Fruit fly (Drosophila melanogaster): ENCODE data around the gene Pcyt2.

The Pcyt2 gene

dm6 chr3L:1591692-1592371, 38.5 kb downstream of the Pcyt2 start (continued):
- TF ChIP-seq CG2116 (GFP tag; optimal IDR thresholded peaks at IDR 0.05), result peak; percentile 32
- TF ChIP-seq B-H1 (GFP tag; IDR thresholded peaks at IDR 0.05), result no peak; the same call in 2 of the 3 replicates
- no peak for TF ChIP-seq sr (GFP tag; IDR thresholded peaks at IDR 0.05)
- TF ChIP-seq BEAF-32 (GFP tag; optimal IDR thresholded peaks at IDR 0.05), result no peak
- peak; percentile 80 for TF ChIP-seq CG12659 (GFP tag; optimal IDR thresholded peaks at IDR 0.05)
- no peak for TF ChIP-seq Lim3 (GFP tag; IDR thresholded peaks at IDR 0.05)
- TF ChIP-seq CG16815 (GFP tag; optimal IDR thresholded peaks at IDR 0.05), result no peak
- TF ChIP-seq repo (GFP tag; optimal IDR thresholded peaks at IDR 0.05), result peak; percentile 69
- TF ChIP-seq sens (GFP tag), result peak; percentile 86
- TF ChIP-seq amos (GFP tag; IDR thresholded peaks at IDR 0.05; ENCODE audit: partially characterized antibody), result no peak

dm6 chr3L:1592822-1593452, 39.6 kb downstream of the Pcyt2 start:
- TF ChIP-seq bsh (GFP tag; optimal IDR thresholded peaks at IDR 0.05) (peak in 1 of 2 experiments; percentile 14), CG42726 (GFP tag; IDR thresholded peaks at IDR 0.05; ENCODE audit: partially characterized antibody) (no peak), CG18619 (GFP tag; optimal IDR thresholded peaks at IDR 0.05) (no peak), inv (GFP tag; IDR thresholded peaks at IDR 0.05; ENCODE audit: partially characterized antibody) (no peak), insv (GFP tag; optimal IDR thresholded peaks at IDR 0.05) (peak in 1 of 2 experiments; percentile 92), pfk (GFP tag; optimal IDR thresholded peaks at IDR 0.05) (no peak), Atf6 (GFP tag; IDR thresholded peaks at IDR 0.05) (no peak), CG33557 (GFP tag; optimal IDR thresholded peaks at IDR 0.05) (peak; percentile 7), pnt (GFP tag; optimal IDR thresholded peaks at IDR 0.05) (no peak), CG10959 (GFP tag; IDR thresholded peaks at IDR 0.05) (no peak), stwl (tag; optimal IDR thresholded peaks at IDR 0.05) (peak; percentile 27), emc (GFP tag; optimal IDR thresholded peaks at IDR 0.05) (no peak), Stat92E (GFP tag; optimal IDR thresholded peaks at IDR 0.05) (no peak), sug (tag; optimal IDR thresholded peaks at IDR 0.05) (no peak), jing (GFP tag; optimal IDR thresholded peaks at IDR 0.05) (no peak), CG7963 (GFP tag; IDR thresholded peaks at IDR 0.05; ENCODE audit: partially characterized antibody) (0 out of 3 replicates have a peak, but pooled peaks have one; percentile 8), Kr (GFP tag; optimal IDR thresholded peaks at IDR 0.05) (no peak), HLH4C (GFP tag; IDR thresholded peaks at IDR 0.05; ENCODE audit: partially characterized antibody) (no peak), nom (GFP tag; optimal IDR thresholded peaks at IDR 0.05) (peak; percentile 69), kni (GFP tag; optimal IDR thresholded peaks at IDR 0.05) (peak; percentile 19), Dfd (GFP tag; optimal IDR thresholded peaks at IDR 0.05) (peak in 1 of 2 experiments; percentile 85), Atf3 (GFP tag; optimal IDR thresholded peaks at IDR 0.05) (no peak), Hr39 (optimal IDR thresholded peaks at IDR 0.05) (no peak), Gsc (GFP tag; IDR thresholded peaks at IDR 0.05) (no peak), z (GFP tag; IDR thresholded peaks at IDR 0.05) (peak; percentile 94), sr (GFP tag; IDR thresholded peaks at IDR 0.05) (no peak), CG12769 (tag; optimal IDR thresholded peaks at IDR 0.05) (no peak), CG31224 (GFP tag; IDR thresholded peaks at IDR 0.05) (no peak), Trl (optimal IDR thresholded peaks at IDR 0.05) (peak in 1 of 2 experiments; percentile 86), Trl (GFP tag; optimal IDR thresholded peaks at IDR 0.05) (no peak), CG13624 (GFP tag; optimal IDR thresholded peaks at IDR 0.05) (no peak), CG11504 (tag; optimal IDR thresholded peaks at IDR 0.05) (no peak), CG12391 (tag; optimal IDR thresholded peaks at IDR 0.05) (no peak), az2 (GFP tag; optimal IDR thresholded peaks at IDR 0.05) (no peak), CG1832 (GFP tag; optimal IDR thresholded peaks at IDR 0.05) (peak; percentile 5), CG9797 (GFP tag; optimal IDR thresholded peaks at IDR 0.05) (no peak), Ets65A (GFP tag) (peak; percentile 73), CG16813 (GFP tag; IDR thresholded peaks at IDR 0.05; ENCODE audit: partially characterized antibody) (no peak)

All from whole organism, embryonic.